Worm (Caenorhabditis elegans) whole organism, young adult: Measurements from ENCODE around the gene F33A8.7.

Experiments
- B0019.2 ChIP-seq: fragments of 200-800 bp; sonication (Bioruptor generic); conservative IDR thresholded peaks from 2 replicates; pipeline ENCODE4 v1.3.6; 2022; ENCODE audit warnings: missing genetic modification reagents, missing genetic modification characterization, missing compliant biosample characterization
- C06A6.2 ChIP-seq: fragments of 200-800 bp; sonication (Bioruptor generic); conservative IDR thresholded peaks from 2 replicates; pipeline ENCODE4 v1.3.6; 2022; ENCODE audit warnings: missing genetic modification characterization, missing compliant biosample characterization
- D2030.7 ChIP-seq: fragments of 200-800 bp; sonication (Bioruptor generic); IDR thresholded peaks from 2 replicates; pipeline ENCODE4 v1.3.6; 2022; ENCODE audit warnings: missing genetic modification reagents, missing genetic modification characterization, missing compliant biosample characterization
- F22D6.2 ChIP-seq: sonication (generic microtip); optimal IDR thresholded peaks from 2 replicates; lab custom pipeline; 2016; ENCODE audit warnings: mild to moderate bottlenecking, missing genetic modification characterization, missing compliant biosample characterization
- F55B11.4 ChIP-seq: sonication (generic microtip); optimal IDR thresholded peaks from 2 replicates; lab custom pipeline; 2016; ENCODE audit warnings: missing compliant biosample characterization, missing genetic modification characterization, borderline replicate concordance; ENCODE audit not compliant: insufficient read depth
- K11D2.4 ChIP-seq: fragments of 200-800 bp; sonication (Bioruptor generic); IDR thresholded peaks from 2 replicates; pipeline ENCODE4 v1.3.6; 2022; ENCODE audit warnings: missing genetic modification reagents, missing genetic modification characterization, missing compliant biosample characterization
- T07F8.4 ChIP-seq: sonication (generic microtip); optimal IDR thresholded peaks from 2 replicates; lab custom pipeline; 2016; ENCODE audit warnings: mild to moderate bottlenecking, missing genetic modification characterization, moderate library complexity, missing compliant biosample characterization
- Y79H2A.3 ChIP-seq: fragments of 200-800 bp; sonication (Bioruptor generic); conservative IDR thresholded peaks from 2 replicates; pipeline ENCODE4 v1.3.6; 2022; ENCODE audit warnings: missing genetic modification reagents, missing genetic modification characterization, missing compliant biosample characterization
- akir-1 ChIP-seq: fragments of 200-800 bp; sonication (Bioruptor generic); optimal IDR thresholded peaks from 2 replicates; lab custom pipeline; 2018; ENCODE audit warnings: mild to moderate bottlenecking, missing genetic modification characterization, moderate library complexity, missing compliant biosample characterization
- aptf-2 ChIP-seq: fragments of 200-800 bp; sonication (Bioruptor generic); conservative IDR thresholded peaks from 2 replicates; pipeline ENCODE4 v1.3.6; 2022; ENCODE audit warnings: missing genetic modification reagents, missing genetic modification characterization, missing compliant biosample characterization
- attf-3 ChIP-seq: fragments of 200-800 bp; sonication (Bioruptor generic); conservative IDR thresholded peaks from 2 replicates; pipeline ENCODE4 v1.3.6; 2022; ENCODE audit warnings: missing genetic modification reagents, missing genetic modification characterization, missing compliant biosample characterization
- attf-6 ChIP-seq: fragments of 200-800 bp; sonication (Bioruptor generic); IDR thresholded peaks from 2 replicates; pipeline ENCODE4 v1.3.6; 2022; ENCODE audit warnings: missing genetic modification reagents, missing genetic modification characterization, missing compliant biosample characterization
- ceh-100 ChIP-seq: fragments of 200-800 bp; sonication (Bioruptor generic); IDR thresholded peaks from 2 replicates; pipeline ENCODE4 v1.3.6; 2022; ENCODE audit warnings: missing genetic modification reagents, missing genetic modification characterization, missing compliant biosample characterization
- ceh-79 ChIP-seq: sonication (generic microtip); optimal IDR thresholded peaks from 2 replicates; lab custom pipeline; 2017; ENCODE audit warnings: mild to moderate bottlenecking, missing genetic modification characterization, missing compliant biosample characterization
- dpff-1 ChIP-seq: sonication (generic microtip); optimal IDR thresholded peaks from 2 replicates; lab custom pipeline; 2017; ENCODE audit warnings: mild to moderate bottlenecking, missing genetic modification characterization, missing compliant biosample characterization
- egl-44 ChIP-seq: fragments of 200-800 bp; sonication (Bioruptor generic); IDR thresholded peaks from 2 replicates; pipeline ENCODE4 v1.3.6; 2022; ENCODE audit warnings: missing genetic modification reagents, missing genetic modification characterization, missing compliant biosample characterization
- egrh-3 ChIP-seq: fragments of 200-800 bp; sonication (Bioruptor generic); IDR thresholded peaks from 2 replicates; pipeline ENCODE4 v1.3.6; 2022; ENCODE audit warnings: missing genetic modification reagents, missing genetic modification characterization, missing compliant biosample characterization
- fkh-3 ChIP-seq: sonication (generic microtip); optimal IDR thresholded peaks from 2 replicates; lab custom pipeline; 2016; ENCODE audit warnings: mild to moderate bottlenecking, missing genetic modification characterization, missing compliant biosample characterization
- gei-17 ChIP-seq: fragments of 200-800 bp; sonication (Bioruptor generic); optimal IDR thresholded peaks from 2 replicates; lab custom pipeline; 2018; ENCODE audit warnings: mild to moderate bottlenecking, missing genetic modification characterization, missing compliant biosample characterization
- hlh-26 ChIP-seq: fragments of 200-800 bp; sonication (Bioruptor generic); conservative IDR thresholded peaks from 2 replicates; pipeline ENCODE4 v1.3.6; 2022; ENCODE audit warnings: missing genetic modification reagents, missing genetic modification characterization, missing compliant biosample characterization
- hmg-1.2 ChIP-seq: fragments of 200-800 bp; sonication (Bioruptor generic); IDR thresholded peaks from 2 replicates; pipeline ENCODE4 v1.3.6; 2022; ENCODE audit warnings: missing genetic modification reagents, missing genetic modification characterization, missing compliant biosample characterization
- lag-1 ChIP-seq: fragments of 200-800 bp; sonication (Bioruptor generic); IDR thresholded peaks from 2 replicates; pipeline ENCODE4 v1.3.6; 2022; ENCODE audit warnings: missing genetic modification reagents, missing genetic modification characterization, missing compliant biosample characterization
- lin-26 ChIP-seq: fragments of 200-800 bp; sonication (Bioruptor generic); IDR thresholded peaks from 2 replicates; pipeline ENCODE4 v1.3.6; 2022; ENCODE audit warnings: missing genetic modification reagents, missing genetic modification characterization, missing compliant biosample characterization
- lin-35 ChIP-seq, 3 experiments: fragments of 150-350 bp in 2 of 3; sonication (generic microtip) in 1 of 3; optimal IDR thresholded peaks; 2 replicates each; lab custom pipeline; 2014 to 2018; ENCODE audit warnings: missing biosample characterization in 3 of 3, missing genetic modification characterization in 3 of 3, missing genetic modification reagents in 3 of 3
- lin-54 ChIP-seq: fragments of 200-800 bp; sonication (Bioruptor generic); optimal IDR thresholded peaks from 2 replicates; lab custom pipeline; 2018; ENCODE audit warnings: mild to moderate bottlenecking, missing genetic modification characterization, missing compliant biosample characterization
- mcd-1 ChIP-seq: fragments of 200-800 bp; sonication (Bioruptor generic); IDR thresholded peaks from 2 replicates; pipeline ENCODE4 v1.3.6; 2022; ENCODE audit warnings: missing genetic modification reagents, missing genetic modification characterization, missing compliant biosample characterization
- mxl-1 ChIP-seq: sonication (generic microtip); optimal IDR thresholded peaks from 2 replicates; lab custom pipeline; 2016; ENCODE audit warnings: missing genetic modification characterization, missing compliant biosample characterization
- nfya-1 ChIP-seq: sonication (generic microtip); optimal IDR thresholded peaks from 2 replicates; lab custom pipeline; 2017; ENCODE audit warnings: antibody characterized with exemption, missing compliant biosample characterization, missing genetic modification characterization, borderline replicate concordance; ENCODE audit not compliant: insufficient read depth
- nhr-27 ChIP-seq: fragments of 200-800 bp; sonication (Bioruptor generic); optimal IDR thresholded peaks from 2 replicates; lab custom pipeline; 2018; ENCODE audit warnings: mild to moderate bottlenecking, missing genetic modification characterization, moderate library complexity, missing compliant biosample characterization
- nhr-90 ChIP-seq: sonication (generic microtip); optimal IDR thresholded peaks from 2 replicates; lab custom pipeline; 2016; ENCODE audit warnings: missing genotype, mild to moderate bottlenecking, missing genetic modification characterization, missing compliant biosample characterization
- repo-1 ChIP-seq: sonication (generic microtip); optimal IDR thresholded peaks from 2 replicates; lab custom pipeline; 2017; ENCODE audit warnings: mild to moderate bottlenecking, missing genetic modification characterization, missing compliant biosample characterization
- sdz-38 ChIP-seq: sonication (generic microtip); optimal IDR thresholded peaks from 2 replicates; lab custom pipeline; 2016; ENCODE audit warnings: missing genotype, missing genetic modification characterization, missing compliant biosample characterization
- snpc-1.3 ChIP-seq: sonication (generic microtip); optimal IDR thresholded peaks from 2 replicates; lab custom pipeline; 2017; ENCODE audit warnings: missing genetic modification characterization, mild to moderate bottlenecking, missing compliant biosample characterization, antibody characterized with exemption, moderate library complexity, missing genotype, missing genetic modification reagents; ENCODE audit not compliant: insufficient read depth
- snpc-3.4 ChIP-seq: sonication (generic microtip); optimal IDR thresholded peaks from 2 replicates; lab custom pipeline; 2017; ENCODE audit warnings: missing genetic modification characterization, mild to moderate bottlenecking, missing compliant biosample characterization, antibody characterized with exemption, moderate library complexity, missing genotype, missing genetic modification reagents
- xnd-1 ChIP-seq: sonication (generic microtip); optimal IDR thresholded peaks from 2 replicates; lab custom pipeline; 2016; ENCODE audit warnings: missing genotype, missing genetic modification reagents, missing genetic modification characterization, missing compliant biosample characterization
- zfh-2 ChIP-seq: fragments of 200-800 bp; sonication (Bioruptor generic); conservative IDR thresholded peaks from 2 replicates; pipeline ENCODE4 v1.3.6; 2022; ENCODE audit warnings: missing genetic modification reagents, missing genetic modification characterization, missing compliant biosample characterization
- ztf-18 ChIP-seq: sonication (generic microtip); optimal IDR thresholded peaks from 2 replicates; lab custom pipeline; 2016; ENCODE audit warnings: missing genotype, mild to moderate bottlenecking, missing genetic modification characterization, missing compliant biosample characterization
- ztf-22 ChIP-seq: fragments of 200-800 bp; sonication (Bioruptor generic); optimal IDR thresholded peaks from 2 replicates; lab custom pipeline; 2018; ENCODE audit warnings: mild to moderate bottlenecking, missing genetic modification characterization, moderate library complexity, missing compliant biosample characterization
- ztf-28 ChIP-seq: fragments of 200-800 bp; sonication (Bioruptor generic); IDR thresholded peaks from 2 replicates; pipeline ENCODE4 v1.3.6; 2022; ENCODE audit warnings: missing genetic modification reagents, missing genetic modification characterization, missing compliant biosample characterization

Gene F33A8.7

ce11 chrII:11012532-11013179 is 12.8 kb downstream of the F33A8.7 start:
- TF ChIP-seq lag-1 (GFP tag; lab: Robert Waterston, UW): no peak
- no peak for TF ChIP-seq mxl-1 (tag; lab: Kevin White, UChicago)
- TF ChIP-seq egrh-3 (GFP tag; lab: Robert Waterston, UW): peak; percentile 86
- peak; percentile 95 for TF ChIP-seq zfh-2
- TF ChIP-seq ztf-18: no peak

ce11 chrII:11010914-11011313 is 14.6 kb downstream of the F33A8.7 start:
- TF ChIP-seq lin-35 (GFP tag; optimal IDR thresholded peaks at IDR 0.05; lab: Kevin White, UChicago) (no peak), ztf-28 (GFP tag; lab: Robert Waterston, UW) (0 out of 2 replicates have a peak, but pooled peaks have one; percentile 23)

ce11 chrII:11004381-11004780 is 21.1 kb downstream of the F33A8.7 start:
- no peak for TF ChIP-seq fkh-3 (tag; lab: Kevin White, UChicago)
- no peak for TF ChIP-seq D2030.7
- TF ChIP-seq hmg-1.2: no peak
- no peak for TF ChIP-seq nfya-1 (tag; lab: Kevin White, UChicago)
- TF ChIP-seq F22D6.2 (tag; lab: Kevin White, UChicago): no peak
- no peak for TF ChIP-seq egrh-3 (GFP tag; lab: Robert Waterston, UW)
- no peak for TF ChIP-seq dpff-1
- TF ChIP-seq gei-17 (GFP tag; lab: Kevin White, UChicago): no peak
- TF ChIP-seq lin-54: no peak
- TF ChIP-seq attf-3 (GFP tag; lab: Robert Waterston, UW): no peak
- TF ChIP-seq snpc-3.4 (tag; lab: Kevin White, UChicago): no peak
- TF ChIP-seq ceh-100 (GFP tag; lab: Robert Waterston, UW): no peak
- no peak for TF ChIP-seq aptf-2 (GFP tag; lab: Robert Waterston, UW)
- no peak for TF ChIP-seq snpc-1.3
- no peak for TF ChIP-seq F55B11.4 (tag; lab: Kevin White, UChicago)
- no peak for TF ChIP-seq akir-1 (GFP tag; lab: Kevin White, UChicago)
- TF ChIP-seq xnd-1 (tag; lab: Kevin White, UChicago): no peak
- TF ChIP-seq nhr-27 (tag; lab: Kevin White, UChicago): no peak
- no peak for TF ChIP-seq ceh-79

- TF ChIP-seq egl-44 (no peak), mcd-1 (GFP tag; lab: Robert Waterston, UW) (0 out of 2 replicates have a peak, but pooled peaks have one; percentile 9)
These were observed 26.4 kb downstream of the F33A8.7 start for ce11 chrII:10999109-10999508.

- TF ChIP-seq nhr-90: no peak
- TF ChIP-seq K11D2.4: no peak
- no peak for TF ChIP-seq repo-1 (tag; lab: Kevin White, UChicago)
- no peak for TF ChIP-seq sdz-38 (tag; lab: Kevin White, UChicago)
- TF ChIP-seq lin-35 (GFP tag; optimal IDR thresholded peaks at IDR 0.05; lab: Kevin White, UChicago): no peak
- TF ChIP-seq B0019.2 (GFP tag; lab: Robert Waterston, UW): no peak
- TF ChIP-seq lin-26 (GFP tag; lab: Robert Waterston, UW): no peak
- TF ChIP-seq D2030.7: no peak
- no peak for TF ChIP-seq T07F8.4 (tag; lab: Kevin White, UChicago)
- no peak for TF ChIP-seq egl-44
- TF ChIP-seq attf-6 (GFP tag; lab: Robert Waterston, UW): no peak
- no peak for TF ChIP-seq ztf-22 (GFP tag; lab: Kevin White, UChicago)
- TF ChIP-seq Y79H2A.3 (GFP tag; lab: Robert Waterston, UW): no peak
- TF ChIP-seq hlh-26: no peak
- TF ChIP-seq xnd-1 (tag; lab: Kevin White, UChicago): no peak
- TF ChIP-seq lag-1 (GFP tag; lab: Robert Waterston, UW): no peak
- TF ChIP-seq C06A6.2 (GFP tag; lab: Robert Waterston, UW): no peak
These were observed 29.9 kb downstream of the F33A8.7 start for ce11 chrII:10995600-10995999.
